Worm (Caenorhabditis elegans): ENCODE data around the gene wdr-83.

wdr-83 gene

DNA sequence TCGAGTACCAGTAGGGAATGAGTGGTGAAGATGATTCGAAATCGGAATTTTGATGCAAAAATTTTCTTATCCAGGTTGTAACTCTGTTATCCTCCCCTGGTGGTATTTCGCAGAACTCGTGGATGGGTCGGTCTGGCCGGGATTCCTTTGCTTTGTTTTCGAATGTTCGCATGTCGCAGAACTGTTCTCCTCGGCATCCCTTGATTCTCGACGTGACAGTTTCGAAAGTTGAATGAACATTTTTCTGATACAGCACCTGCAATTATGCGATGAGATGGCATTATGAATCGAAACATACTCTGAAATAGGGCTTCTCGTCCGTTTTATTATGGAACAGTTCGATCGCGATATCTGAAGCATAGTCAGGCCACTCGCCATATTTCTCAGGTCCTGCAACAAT is 24.7 kb upstream of the wdr-83 start:
- TF ChIP-seq nhr-12 (tag; optimal IDR thresholded peaks at IDR 0.05) (no peak), elt-2 (tag; optimal IDR thresholded peaks at IDR 0.05) (peak; percentile 2)

DNA sequence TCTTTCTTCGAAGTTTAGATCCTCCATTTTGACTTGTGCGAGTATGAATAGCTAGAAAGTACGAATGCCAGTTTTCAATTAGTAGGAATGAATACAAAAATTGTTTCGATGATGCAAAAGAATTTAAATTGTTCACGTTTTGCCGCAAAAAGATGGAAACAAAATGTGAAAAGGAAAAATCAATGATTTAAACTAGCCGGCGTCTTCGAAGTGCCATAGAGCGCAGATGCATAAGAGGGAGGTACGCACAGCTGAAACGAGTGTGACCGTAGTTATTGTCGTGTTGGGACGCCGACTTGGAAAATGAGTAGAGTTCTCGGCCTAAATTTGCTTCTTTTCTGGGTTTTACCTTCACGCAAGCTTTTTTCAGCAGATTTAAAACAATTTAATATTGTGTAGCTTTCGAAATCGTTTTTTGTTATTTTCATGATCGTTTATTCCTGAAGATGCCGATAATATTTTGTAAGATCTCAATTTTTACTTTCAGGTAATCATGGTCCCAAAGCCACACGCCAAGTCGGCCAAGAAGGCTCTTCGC is 23.7 kb upstream of the wdr-83 start, which contains the start of the genes ify-1 and rpl-22:
TSS of gene ify-1 (minus strand) at position 51 of the 538 bp plus-strand sequence.
TSS of gene rpl-22 (plus strand) at position 488 of the 538 bp plus-strand sequence.
- TF ChIP-seq zag-1 (tag; optimal IDR thresholded peaks at IDR 0.05) (no peak), ceh-9 (tag; optimal IDR thresholded peaks at IDR 0.05) (no peak), ama-1 (optimal IDR thresholded peaks at IDR 0.05) (peak; percentile 90), nhr-12 (tag; optimal IDR thresholded peaks at IDR 0.05) (no peak), R02D3.7 (tag; optimal IDR thresholded peaks at IDR 0.05) (peak; percentile 84), skn-1 (tag; optimal IDR thresholded peaks at IDR 0.05) (peak; percentile 91), egl-5 (tag; optimal IDR thresholded peaks at IDR 0.05) (peak; percentile 94), nhr-43 (tag; optimal IDR thresholded peaks at IDR 0.05; ENCODE audit: poor library complexity, severe bottlenecking) (peak; percentile 94), nhr-76 (tag; optimal IDR thresholded peaks at IDR 0.05) (peak; percentile 11), elt-1 (tag; optimal IDR thresholded peaks at IDR 0.05) (peak; percentile 47), ZK546.5 (tag; optimal IDR thresholded peaks at IDR 0.05) (peak; percentile 37), lin-39 (tag; optimal IDR thresholded peaks at IDR 0.05) (peak; percentile 96), fos-1 (tag; optimal IDR thresholded peaks at IDR 0.05) (no peak), tbx-2 (tag; optimal IDR thresholded peaks at IDR 0.05) (peak; percentile 57), unc-39 (tag; optimal IDR thresholded peaks at IDR 0.05) (no peak), hmg-11 (tag; optimal IDR thresholded peaks at IDR 0.05) (peak; percentile 86), ceh-28 (tag; optimal IDR thresholded peaks at IDR 0.05) (peak; percentile 89), ceh-82 (tag; optimal IDR thresholded peaks at IDR 0.05) (peak; percentile 48), unc-62 (GFP tag; optimal IDR thresholded peaks at IDR 0.05) (peak; percentile 58), mdl-1 (tag; optimal IDR thresholded peaks at IDR 0.05) (no peak), nhr-23 (tag; optimal IDR thresholded peaks at IDR 0.05) (peak; percentile 98), aly-2 (tag; optimal IDR thresholded peaks at IDR 0.05) (no peak), daf-12 (tag; optimal IDR thresholded peaks at IDR 0.05) (no peak), eor-1 (tag; optimal IDR thresholded peaks at IDR 0.05) (no peak), fkh-10 (GFP tag; optimal IDR thresholded peaks at IDR 0.05) (peak; percentile 53), nhr-77 (tag; optimal IDR thresholded peaks at IDR 0.05) (peak; percentile 13), lsy-12 (tag; optimal IDR thresholded peaks at IDR 0.05) (peak; percentile 78), nhr-67 (tag; optimal IDR thresholded peaks at IDR 0.05) (no peak), elt-3 (tag; optimal IDR thresholded peaks at IDR 0.05) (no peak), snpc-4 (tag; optimal IDR thresholded peaks at IDR 0.05) (peak; percentile 96), nfya-1 (tag; optimal IDR thresholded peaks at IDR 0.05; ENCODE audit: insufficient read depth) (peak; percentile 99), mml-1 (tag; optimal IDR thresholded peaks at IDR 0.05) (no peak), nhr-28 (tag; optimal IDR thresholded peaks at IDR 0.05) (no peak), ceh-16 (tag; optimal IDR thresholded peaks at IDR 0.05) (no peak), nhr-11 (tag; optimal IDR thresholded peaks at IDR 0.05) (peak; percentile 82), nhr-237 (tag; optimal IDR thresholded peaks at IDR 0.05) (no peak), jun-1 (tag; optimal IDR thresholded peaks at IDR 0.05) (peak; percentile 77), ztf-4 (tag; optimal IDR thresholded peaks at IDR 0.05) (peak; percentile 67), pha-4 (tag; optimal IDR thresholded peaks at IDR 0.05) (peak; percentile 99), lin-15B (tag; optimal IDR thresholded peaks at IDR 0.05) (peak; percentile 98), fkh-2 (tag; optimal IDR thresholded peaks at IDR 0.05) (no peak), ztf-11 (tag; optimal IDR thresholded peaks at IDR 0.05) (no peak), egl-27 (tag; optimal IDR thresholded peaks at IDR 0.05) (no peak), pqm-1 (tag; optimal IDR thresholded peaks at IDR 0.05) (peak; percentile 91), elt-2 (tag; optimal IDR thresholded peaks at IDR 0.05) (peak; percentile 98), sea-2 (GFP tag; optimal IDR thresholded peaks at IDR 0.05) (no peak), nhr-25 (tag; optimal IDR thresholded peaks at IDR 0.05) (peak; percentile 99)

Measured in whole organism, L3 larva.